Worm (Caenorhabditis elegans) whole organism, mixed stage, embryonic: ENCODE measurements around the gene melo-1.

ENCODE experiments used
- ceh-39 ChIP-seq: fragments of 150-350 bp; optimal IDR thresholded peaks from 2 replicates; lab custom pipeline; 2014; ENCODE audit warnings: missing biosample characterization, missing genetic modification characterization
- ces-1 ChIP-seq: fragments of 150-350 bp; optimal IDR thresholded peaks from 2 replicates; lab custom pipeline; 2014; ENCODE audit warnings: missing biosample characterization, missing genetic modification reagents, missing genetic modification characterization
- drap-1 ChIP-seq: fragments of 200-800 bp; sonication (Bioruptor generic); optimal IDR thresholded peaks from 3 replicates; lab custom pipeline; 2018; ENCODE audit warnings: mild to moderate bottlenecking, missing genetic modification characterization, missing compliant biosample characterization
- nhr-12 ChIP-seq: fragments of 150-350 bp; optimal IDR thresholded peaks from 2 replicates; lab custom pipeline; 2014; ENCODE audit warnings: missing biosample characterization, missing genetic modification characterization
- pha-4 ChIP-seq: fragments of 150-350 bp; optimal IDR thresholded peaks from 2 replicates; lab custom pipeline; 2018; ENCODE audit warnings: missing biosample characterization, missing genetic modification reagents, missing genetic modification characterization
- sptf-1 ChIP-seq: sonication (generic microtip); optimal IDR thresholded peaks from 2 replicates; lab custom pipeline; 2017; ENCODE audit warnings: mild to moderate bottlenecking, missing genetic modification characterization, moderate library complexity, missing compliant biosample characterization
- unc-39 ChIP-seq: fragments of 150-350 bp; optimal IDR thresholded peaks from 2 replicates; lab custom pipeline; 2014; ENCODE audit warnings: missing biosample characterization, missing genetic modification characterization
- unc-62 ChIP-seq: fragments of 150-350 bp; optimal IDR thresholded peaks from 2 replicates; lab custom pipeline; 2014; ENCODE audit warnings: missing biosample characterization, missing genetic modification reagents, missing genetic modification characterization

DNA sequence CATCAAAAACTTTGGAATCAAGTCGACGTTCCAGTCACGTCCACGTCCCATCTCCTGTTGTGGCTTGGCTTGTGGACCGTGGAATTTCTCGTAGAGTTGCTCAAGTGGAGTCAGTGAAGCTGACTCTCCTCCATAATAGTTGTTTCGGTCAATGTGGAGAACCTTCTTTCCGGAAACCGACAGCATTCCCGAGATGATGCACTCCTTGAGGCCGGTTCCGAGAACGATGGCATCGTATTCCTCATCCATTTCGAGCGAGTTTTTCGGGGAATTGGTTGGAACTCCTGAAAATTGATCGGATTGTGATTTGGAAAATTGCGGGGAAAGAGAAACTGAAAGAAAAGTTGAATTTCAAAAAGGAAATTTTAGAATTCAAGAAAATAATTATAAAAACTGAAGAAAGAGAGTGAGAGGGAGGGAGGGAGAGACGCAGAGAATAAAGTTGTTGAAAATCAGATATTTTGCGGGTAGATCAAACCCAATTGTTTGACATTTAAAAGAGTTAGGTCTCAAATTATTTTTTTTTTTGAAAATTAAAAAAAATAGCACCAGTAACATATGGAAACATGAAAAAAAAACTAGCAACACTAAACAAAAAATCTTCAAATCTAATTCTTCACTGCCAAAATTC, 5.9 kb downstream of the melo-1 start, which contains the start of gene gdi-1:
- TF ChIP-seq drap-1 (no peak), unc-39 (no peak), unc-62 (no peak), ces-1 (GFP tag; lab: Kevin White, UChicago) (no peak), sptf-1 (tag; lab: Kevin White, UChicago) (no peak), nhr-12 (tag; lab: Kevin White, UChicago) (no peak), ceh-39 (tag; lab: Kevin White, UChicago) (no peak), pha-4 (tag; lab: Kevin White, UChicago) (no peak)
